Worm (Caenorhabditis elegans) whole organism, late embryonic: ENCODE results near the gene Y43F8B.23.

Source experiments
- ceh-18 ChIP-seq: sonication (generic microtip); optimal IDR thresholded peaks from 2 replicates; lab custom pipeline; 2016; ENCODE audit warnings: missing genetic modification characterization, missing compliant biosample characterization
- elt-4 ChIP-seq: sonication (generic microtip); optimal IDR thresholded peaks from 2 replicates; lab custom pipeline; 2016; ENCODE audit warnings: missing genetic modification characterization, missing compliant biosample characterization
- odd-2 ChIP-seq: sonication (generic microtip); optimal IDR thresholded peaks from 2 replicates; lab custom pipeline; 2017; ENCODE audit warnings: antibody characterized with exemption, mild to moderate bottlenecking, missing genetic modification characterization, missing compliant biosample characterization

ce11 chrV:19462612-19463011 is 4.8 kb downstream of the Y43F8B.23 start, which contains the start of gene Y43F8B.25:
- TF ChIP-seq ceh-18 (tag; lab: Kevin White, UChicago) (no peak), odd-2 (no peak), elt-4 (tag; lab: Kevin White, UChicago) (no peak)
